Fruit fly (Drosophila melanogaster) whole organism, embryonic: ENCODE data around the gene Mfap1.
A peak's percentile ranks its signal among the peaks of the same experiment; 100 is the strongest.

Source experiments
- ATbp ChIP-seq: fragments of 200-800 bp; sonication (Bioruptor generic); optimal IDR thresholded peaks from 2 replicates; lab custom pipeline; 2017; ENCODE audit warnings: missing biosample characterization, mild to moderate bottlenecking, missing genetic modification characterization, missing genetic modification reagents
- B-H1 ChIP-seq: fragments of 200-800 bp; sonication (Bioruptor generic); IDR thresholded peaks from 3 replicates; pipeline ENCODE4 v1.3.6; 2022; ENCODE audit warnings: missing biosample characterization, missing genetic modification characterization
- CG12299 ChIP-seq: fragments of 200-800 bp; sonication (Bioruptor generic); optimal IDR thresholded peaks from 2 replicates; lab custom pipeline; 2018; ENCODE audit warnings: missing biosample characterization, mild to moderate bottlenecking, missing genetic modification characterization
- CG13123 ChIP-seq: fragments of 200-800 bp; sonication (Bioruptor generic); optimal IDR thresholded peaks from 2 replicates; lab custom pipeline; 2016; ENCODE audit warnings: missing biosample characterization, missing genetic modification characterization
- CG17359 ChIP-seq: fragments of 200-800 bp; sonication (Bioruptor generic); optimal IDR thresholded peaks from 3 replicates; lab custom pipeline; 2018; ENCODE audit warnings: missing biosample characterization, mild to moderate bottlenecking, missing genetic modification characterization, moderate library complexity
- CG18262 ChIP-seq: fragments of 200-800 bp; optimal IDR thresholded peaks from 3 replicates; lab custom pipeline; 2019; ENCODE audit warnings: missing biosample characterization, mild to moderate bottlenecking, missing genetic modification characterization, moderate library complexity
- CG18764 ChIP-seq: fragments of 200-800 bp; sonication (Bioruptor generic); optimal IDR thresholded peaks from 3 replicates; lab custom pipeline; 2016; ENCODE audit warnings: missing biosample characterization, missing genetic modification characterization
- CG2712 ChIP-seq: fragments of 200-800 bp; optimal IDR thresholded peaks from 3 replicates; lab custom pipeline; 2019; ENCODE audit warnings: missing biosample characterization, mild to moderate bottlenecking, missing genetic modification characterization, moderate library complexity
- CG34422 ChIP-seq: fragments of 200-800 bp; sonication (Bioruptor generic); IDR thresholded peaks from 3 replicates; pipeline ENCODE4 v1.3.6; 2022; ENCODE audit warnings: missing biosample characterization, missing genetic modification characterization
- CG6654 ChIP-seq: fragments of 200-800 bp; sonication (Bioruptor generic); optimal IDR thresholded peaks from 2 replicates; lab custom pipeline; 2017; ENCODE audit warnings: missing biosample characterization, mild to moderate bottlenecking, missing genetic modification characterization
- CG6683 ChIP-seq: fragments of 200-800 bp; sonication (Bioruptor generic); optimal IDR thresholded peaks from 2 replicates; lab custom pipeline; 2017; ENCODE audit warnings: missing biosample characterization, mild to moderate bottlenecking, missing genetic modification characterization, missing genetic modification reagents
- CG7786 ChIP-seq: fragments of 200-800 bp; sonication (Bioruptor generic); optimal IDR thresholded peaks from 2 replicates; lab custom pipeline; 2016; ENCODE audit warnings: missing biosample characterization, missing genetic modification characterization
- CG7987 ChIP-seq: fragments of 200-800 bp; sonication (Bioruptor generic); optimal IDR thresholded peaks from 2 replicates; lab custom pipeline; 2018; ENCODE audit warnings: missing biosample characterization, mild to moderate bottlenecking, missing genetic modification characterization, moderate library complexity
- CG8290 ChIP-seq, 3 experiments: fragments of 200-800 bp; sonication (Bioruptor generic); optimal IDR thresholded peaks; 2 replicates each; lab custom pipeline; 2016 to 2019; ENCODE audit warnings: missing biosample characterization in 3 of 3, missing genetic modification characterization in 3 of 3, mild to moderate bottlenecking in 2 of 3, moderate library complexity in 1 of 3
- Dbx ChIP-seq: fragments of 200-800 bp; sonication (Bioruptor generic); IDR thresholded peaks from 3 replicates; pipeline ENCODE4 v1.3.6; 2022; ENCODE audit warnings: missing biosample characterization, missing genetic modification characterization
- Dip2 ChIP-seq: fragments of 200-800 bp; sonication (Bioruptor generic); IDR thresholded peaks from 2 replicates; pipeline ENCODE4 v1.3.6; 2022; ENCODE audit warnings: missing biosample characterization, missing genetic modification characterization
- Eip74EF ChIP-seq, 2 experiments: fragments of 200-800 bp in 1 of 2; fragments of >200 bp in 1 of 2; sonication (Bioruptor generic) in 1 of 2; optimal IDR thresholded peaks; 2 replicates each; lab custom pipeline; 2017 to 2019; ENCODE audit warnings: missing biosample characterization in 2 of 2, missing genetic modification characterization in 2 of 2, mild to moderate bottlenecking in 1 of 2, moderate library complexity in 1 of 2
- HLH4C ChIP-seq: fragments of 200-800 bp; sonication (Bioruptor generic); IDR thresholded peaks from 3 replicates; pipeline ENCODE4 v1.3.6; 2022; ENCODE audit warnings: missing biosample characterization, missing genetic modification characterization; ENCODE audit not compliant: partially characterized antibody
- Hr78 ChIP-seq, 2 experiments: fragments of 200-800 bp in 1 of 2; fragments of >200 bp in 1 of 2; sonication (Bioruptor generic) in 1 of 2; optimal IDR thresholded peaks; 2 replicates each; lab custom pipeline; 2017 to 2019; ENCODE audit warnings: missing biosample characterization in 2 of 2, missing genetic modification characterization in 2 of 2, mild to moderate bottlenecking in 1 of 2, moderate library complexity in 1 of 2
- MESR4 ChIP-seq: fragments of 200-800 bp; sonication (Bioruptor generic); optimal IDR thresholded peaks from 2 replicates; lab custom pipeline; 2018; ENCODE audit warnings: missing biosample characterization, mild to moderate bottlenecking, missing genetic modification characterization, moderate library complexity
- PHDP ChIP-seq: fragments of 200-800 bp; sonication (Bioruptor generic); optimal IDR thresholded peaks from 3 replicates; lab custom pipeline; 2018; ENCODE audit warnings: missing biosample characterization, mild to moderate bottlenecking, missing genetic modification characterization, moderate library complexity
- Sin3A ChIP-seq: fragments of >200 bp; optimal IDR thresholded peaks from 2 replicates; lab custom pipeline; 2018
- Sry-δ ChIP-seq: fragments of 200-800 bp; sonication (Bioruptor generic); optimal IDR thresholded peaks from 2 replicates; lab custom pipeline; 2016; ENCODE audit warnings: missing biosample characterization, missing genetic modification characterization
- TFAM ChIP-seq: fragments of 200-800 bp; sonication (Bioruptor generic); optimal IDR thresholded peaks from 2 replicates; lab custom pipeline; 2017; ENCODE audit warnings: missing biosample characterization, missing genetic modification characterization, inconsistent platforms
- ac ChIP-seq: fragments of 200-800 bp; sonication (Bioruptor generic); optimal IDR thresholded peaks from 3 replicates; lab custom pipeline; 2017; ENCODE audit warnings: missing biosample characterization, mild to moderate bottlenecking, missing genetic modification characterization
- bowl ChIP-seq: fragments of 200-800 bp; sonication (Bioruptor generic); IDR thresholded peaks from 2 replicates; pipeline ENCODE4 v1.3.6; 2022; ENCODE audit warnings: missing biosample characterization, missing genetic modification characterization
- br ChIP-seq: fragments of >200 bp; optimal IDR thresholded peaks from 2 replicates; lab custom pipeline; 2017
- chn ChIP-seq: fragments of 200-800 bp; sonication (Bioruptor generic); optimal IDR thresholded peaks from 2 replicates; lab custom pipeline; 2016; ENCODE audit warnings: missing biosample characterization, missing genetic modification characterization
- crp ChIP-seq, 2 experiments: fragments of 200-800 bp; sonication (Bioruptor generic); optimal IDR thresholded peaks; 2 replicates in 1 of 2; 3 replicates in 1 of 2; lab custom pipeline; 2017; ENCODE audit warnings: missing biosample characterization in 2 of 2, missing genetic modification characterization in 2 of 2, mild to moderate bottlenecking in 1 of 2, moderate library complexity in 1 of 2
- da ChIP-seq: fragments of 200-800 bp; sonication (Bioruptor generic); optimal IDR thresholded peaks from 2 replicates; lab custom pipeline; 2016; ENCODE audit warnings: missing biosample characterization, missing genetic modification characterization
- dmrt99B ChIP-seq: fragments of 200-800 bp; sonication (Bioruptor generic); optimal IDR thresholded peaks from 2 replicates; lab custom pipeline; 2018; ENCODE audit warnings: missing biosample characterization, mild to moderate bottlenecking, missing genetic modification characterization, moderate library complexity
- gfzf ChIP-seq: fragments of 200-800 bp; sonication (Bioruptor generic); optimal IDR thresholded peaks from 2 replicates; lab custom pipeline; 2016; ENCODE audit warnings: missing biosample characterization, mild to moderate bottlenecking, missing genetic modification characterization, moderate library complexity
- hbn ChIP-seq: fragments of 200-800 bp; sonication (Bioruptor generic); IDR thresholded peaks from 2 replicates; pipeline ENCODE4 v1.3.6; 2022; ENCODE audit warnings: missing biosample characterization, missing genetic modification characterization; ENCODE audit not compliant: partially characterized antibody
- hkb ChIP-seq, 2 experiments: fragments of 200-800 bp in 1 of 2; fragments of >200 bp in 1 of 2; sonication (Bioruptor generic) in 1 of 2; IDR thresholded peaks in 1 of 2; optimal IDR thresholded peaks in 1 of 2; 2 replicates each; pipeline versions ENCODE4 v1.3.6 to Lab custom; 2017 to 2022; ENCODE audit warnings: missing biosample characterization in 1 of 2, missing genetic modification characterization in 1 of 2
- ken ChIP-seq: fragments of 200-800 bp; sonication (Bioruptor generic); IDR thresholded peaks from 3 replicates; pipeline ENCODE4 v1.3.6; 2022; ENCODE audit warnings: missing biosample characterization, missing genetic modification characterization
- mirr ChIP-seq: fragments of 200-800 bp; sonication (Bioruptor generic); optimal IDR thresholded peaks from 3 replicates; lab custom pipeline; 2018; ENCODE audit warnings: missing biosample characterization, mild to moderate bottlenecking, missing genetic modification characterization
- nmo ChIP-seq: fragments of 200-800 bp; sonication (Bioruptor generic); optimal IDR thresholded peaks from 2 replicates; lab custom pipeline; 2018; ENCODE audit warnings: missing biosample characterization, mild to moderate bottlenecking, missing genetic modification characterization, moderate library complexity
- org-1 ChIP-seq: fragments of 200-800 bp; sonication (Bioruptor generic); optimal IDR thresholded peaks from 2 replicates; lab custom pipeline; 2017; ENCODE audit warnings: missing biosample characterization, missing genetic modification characterization
- p53 ChIP-seq: fragments of 200-800 bp; sonication (Bioruptor generic); optimal IDR thresholded peaks from 2 replicates; lab custom pipeline; 2016; ENCODE audit warnings: missing biosample characterization, missing genetic modification characterization
- pho ChIP-seq: fragments of 200-800 bp; sonication (Bioruptor generic); optimal IDR thresholded peaks from 2 replicates; lab custom pipeline; 2016; ENCODE audit warnings: missing biosample characterization, missing genetic modification characterization
- pnt ChIP-seq: fragments of 200-800 bp; sonication (Bioruptor generic); optimal IDR thresholded peaks from 3 replicates; lab custom pipeline; 2016; ENCODE audit warnings: missing biosample characterization, missing genetic modification characterization
- row ChIP-seq: fragments of 200-800 bp; sonication (Bioruptor generic); IDR thresholded peaks from 3 replicates; pipeline ENCODE4 v1.3.6; 2022; ENCODE audit warnings: missing biosample characterization, missing genetic modification characterization
- so ChIP-seq: fragments of 200-800 bp; sonication (Bioruptor generic); IDR thresholded peaks from 3 replicates; pipeline ENCODE4 v1.3.6; 2022; ENCODE audit warnings: missing biosample characterization, missing genetic modification characterization
- stwl ChIP-seq: fragments of 200-800 bp; sonication (Bioruptor generic); optimal IDR thresholded peaks from 3 replicates; lab custom pipeline; 2018; ENCODE audit warnings: missing biosample characterization, mild to moderate bottlenecking, missing genetic modification characterization, moderate library complexity
- tll ChIP-seq, 2 experiments: fragments of 200-800 bp in 1 of 2; fragments of >200 bp in 1 of 2; sonication (Bioruptor generic) in 1 of 2; optimal IDR thresholded peaks; 2 replicates each; lab custom pipeline; 2017 to 2019; ENCODE audit warnings: missing biosample characterization in 2 of 2, missing genetic modification characterization in 2 of 2, mild to moderate bottlenecking in 1 of 2, moderate library complexity in 1 of 2
- tna ChIP-seq: fragments of 200-800 bp; sonication (Bioruptor generic); IDR thresholded peaks from 2 replicates; pipeline ENCODE4 v1.3.6; 2022; ENCODE audit warnings: missing biosample characterization, missing genetic modification characterization; ENCODE audit not compliant: partially characterized antibody
- unc-4 ChIP-seq: fragments of 200-800 bp; sonication (Bioruptor generic); IDR thresholded peaks from 2 replicates; pipeline ENCODE4 v1.3.6; 2022; ENCODE audit warnings: missing biosample characterization, missing genetic modification characterization; ENCODE audit not compliant: partially characterized antibody
- vnd ChIP-seq: fragments of 200-800 bp; sonication (Bioruptor generic); IDR thresholded peaks from 3 replicates; pipeline ENCODE4 v1.3.6; 2022; ENCODE audit warnings: missing biosample characterization, missing genetic modification characterization; ENCODE audit not compliant: partially characterized antibody

Gene Mfap1

dm6 chr3L:1947463-1948126, 6.7 kb downstream of the Mfap1 start, which contains the start of the genes mu2 and Cnb (continued):
- TF ChIP-seq CG18764 (GFP tag; lab: Kevin White, UChicago): no peak
- peak; percentile 73 for TF ChIP-seq Sry-δ
- TF ChIP-seq bowl (GFP tag; lab: Robert Waterston, UW): no peak
- TF ChIP-seq CG8290 (GFP tag; optimal IDR thresholded peaks at IDR 0.05; lab: Kevin White, UChicago): no peak
- TF ChIP-seq CG8290 (tag; optimal IDR thresholded peaks at IDR 0.05; lab: Kevin White, UChicago): no peak
- no peak for TF ChIP-seq chn (GFP tag; lab: Kevin White, UChicago)
- no peak for TF ChIP-seq br (lab: Kevin White, UChicago)
- TF ChIP-seq MESR4: peak; percentile 72
- TF ChIP-seq CG13123 (GFP tag; lab: Kevin White, UChicago): no peak
- no peak for TF ChIP-seq CG12299 (tag; lab: Kevin White, UChicago)
- peak; percentile 40; the same call in 1 of the 3 replicates for TF ChIP-seq CG34422
- TF ChIP-seq mirr (GFP tag; lab: Kevin White, UChicago): no peak
- TF ChIP-seq ac (GFP tag; lab: Kevin White, UChicago): no peak
- TF ChIP-seq CG6654 (GFP tag; lab: Kevin White, UChicago): no peak
- no peak for TF ChIP-seq CG17359
- TF ChIP-seq row (GFP tag; lab: Robert Waterston, UW): peak; percentile 89
- TF ChIP-seq gfzf (GFP tag; lab: Kevin White, UChicago): peak; percentile 60
- TF ChIP-seq dmrt99B (tag; lab: Kevin White, UChicago): no peak
- TF ChIP-seq so (GFP tag; lab: Robert Waterston, UW): no peak
- no peak for TF ChIP-seq tll (GFP tag; optimal IDR thresholded peaks at IDR 0.05; lab: Kevin White, UChicago)
- no peak for TF ChIP-seq CG7987 (GFP tag; lab: Kevin White, UChicago)
- no peak for TF ChIP-seq TFAM (GFP tag; lab: Kevin White, UChicago)
- no peak for TF ChIP-seq B-H1 (GFP tag; lab: Robert Waterston, UW)
- peak; percentile 72 for TF ChIP-seq vnd (GFP tag; lab: Robert Waterston, UW)
- TF ChIP-seq stwl (tag; lab: Kevin White, UChicago): peak; percentile 90
- no peak for TF ChIP-seq pnt
- peak; percentile 21; the same call in 1 of the 2 replicates for TF ChIP-seq tna (GFP tag; lab: Robert Waterston, UW)
- peak in 1 of 2 experiments; percentile 32 for TF ChIP-seq crp (GFP tag; optimal IDR thresholded peaks at IDR 0.05; lab: Kevin White, UChicago)
- no peak for TF ChIP-seq Hr78 (GFP tag; optimal IDR thresholded peaks at IDR 0.05; lab: Kevin White, UChicago)
- peak; percentile 82 for TF ChIP-seq hbn (GFP tag; lab: Robert Waterston, UW)
- no peak for TF ChIP-seq ATbp (GFP tag; lab: Kevin White, UChicago)
- peak; percentile 90 for TF ChIP-seq Sin3A
- peak; percentile 63 for TF ChIP-seq nmo
- no peak for TF ChIP-seq PHDP
- TF ChIP-seq CG6683 (GFP tag; lab: Kevin White, UChicago): no peak
- peak; percentile 52 for TF ChIP-seq pho
- no peak for TF ChIP-seq CG18262
- TF ChIP-seq Dip2 (GFP tag; lab: Robert Waterston, UW): no peak
- TF ChIP-seq Eip74EF (GFP tag; optimal IDR thresholded peaks at IDR 0.05; lab: Kevin White, UChicago): no peak
- peak; percentile 26; the same call in 1 of the 3 replicates for TF ChIP-seq Dbx
- no peak for TF ChIP-seq org-1
- TF ChIP-seq CG2712: no peak
- TF ChIP-seq unc-4 (GFP tag; lab: Robert Waterston, UW): peak; percentile 79
- peak; percentile 7 for TF ChIP-seq CG7786
- TF ChIP-seq da (GFP tag; lab: Kevin White, UChicago): no peak
- TF ChIP-seq ken (GFP tag; lab: Robert Waterston, UW): no peak
- TF ChIP-seq HLH4C (GFP tag; lab: Robert Waterston, UW): peak; percentile 72
- no peak for TF ChIP-seq p53 (GFP tag; lab: Kevin White, UChicago)
- TF ChIP-seq hkb (optimal IDR thresholded peaks at IDR 0.05; lab: Kevin White, UChicago): peak; percentile 25
- TF ChIP-seq hkb (GFP tag; IDR thresholded peaks at IDR 0.05; lab: Robert Waterston, UW): no peak
